Worm (Caenorhabditis elegans) whole organism, L2 larva: ENCODE measurements around the gene srj-40.

ENCODE experiments used
- F13H6.1 ChIP-seq: sonication (generic microtip); optimal IDR thresholded peaks from 2 replicates; lab custom pipeline; 2016; ENCODE audit warnings: missing genetic modification characterization, missing compliant biosample characterization
- R02D3.7 ChIP-seq: fragments of 150-350 bp; optimal IDR thresholded peaks from 2 replicates; lab custom pipeline; 2014; ENCODE audit warnings: missing biosample characterization, missing genetic modification characterization
- Y55F3AM.14 ChIP-seq: fragments of 200-800 bp; sonication (Bioruptor generic); optimal IDR thresholded peaks from 2 replicates; lab custom pipeline; 2018; ENCODE audit warnings: mild to moderate bottlenecking, missing genetic modification characterization, missing compliant biosample characterization
- ZK546.5 ChIP-seq: sonication (generic microtip); optimal IDR thresholded peaks from 2 replicates; lab custom pipeline; 2017; ENCODE audit warnings: missing biosample characterization, missing genetic modification characterization
- alr-1 ChIP-seq: fragments of 150-350 bp; optimal IDR thresholded peaks from 2 replicates; lab custom pipeline; 2014; ENCODE audit warnings: missing biosample characterization, missing genetic modification characterization
- ama-1 ChIP-seq: fragments of 150-350 bp; optimal IDR thresholded peaks from 2 replicates; lab custom pipeline; 2018; ENCODE audit warnings: inconsistent platforms
- blmp-1 ChIP-seq: sonication (generic microtip); optimal IDR thresholded peaks from 2 replicates; lab custom pipeline; 2017; ENCODE audit warnings: missing genetic modification characterization, mild to moderate bottlenecking, missing compliant biosample characterization, antibody characterized with exemption, moderate library complexity; ENCODE audit not compliant: insufficient read depth
- ceh-82 ChIP-seq: fragments of 150-350 bp; optimal IDR thresholded peaks from 2 replicates; lab custom pipeline; 2014; ENCODE audit warnings: missing biosample characterization, missing genetic modification characterization
- crh-2 ChIP-seq: sonication (generic microtip); optimal IDR thresholded peaks from 2 replicates; lab custom pipeline; 2017; ENCODE audit warnings: missing biosample characterization, missing genetic modification characterization
- dmd-4 ChIP-seq: sonication (generic microtip); optimal IDR thresholded peaks from 2 replicates; lab custom pipeline; 2017; ENCODE audit warnings: missing biosample characterization, missing genetic modification characterization
- egl-27 ChIP-seq: sonication (generic microtip); optimal IDR thresholded peaks from 3 replicates; lab custom pipeline; 2017; ENCODE audit warnings: missing biosample characterization, missing genetic modification reagents, missing genetic modification characterization
- elt-3 ChIP-seq: sonication (generic microtip); optimal IDR thresholded peaks from 2 replicates; lab custom pipeline; 2017; ENCODE audit warnings: missing biosample characterization, missing genetic modification characterization
- gmeb-1 ChIP-seq: fragments of 150-350 bp; optimal IDR thresholded peaks from 2 replicates; lab custom pipeline; 2014; ENCODE audit warnings: missing biosample characterization, missing genetic modification characterization
- lin-11 ChIP-seq: fragments of 150-350 bp; sonication (generic microtip); optimal IDR thresholded peaks from 2 replicates; lab custom pipeline; 2014; ENCODE audit warnings: missing biosample characterization, missing genetic modification characterization, inconsistent platforms, mixed read lengths
- lsy-2 ChIP-seq, 2 experiments: fragments of 150-350 bp in 1 of 2; sonication (generic microtip) in 1 of 2; optimal IDR thresholded peaks; 2 replicates each; lab custom pipeline; 2014 to 2017; ENCODE audit warnings: missing biosample characterization in 2 of 2, missing genetic modification characterization in 2 of 2
- mab-5 ChIP-seq: fragments of 150-350 bp; optimal IDR thresholded peaks from 2 replicates; lab custom pipeline; 2014; ENCODE audit warnings: missing biosample characterization, missing genetic modification characterization
- mdl-1 ChIP-seq, 2 experiments: fragments of 150-350 bp in 1 of 2; sonication (generic microtip) in 1 of 2; optimal IDR thresholded peaks; 2 replicates each; lab custom pipeline; 2017; ENCODE audit warnings: missing biosample characterization in 2 of 2, missing genetic modification characterization in 2 of 2
- nhr-10 ChIP-seq: sonication (generic microtip); optimal IDR thresholded peaks from 2 replicates; lab custom pipeline; 2017; ENCODE audit warnings: missing biosample characterization, missing genetic modification characterization
- nhr-12 ChIP-seq: fragments of 150-350 bp; optimal IDR thresholded peaks from 2 replicates; lab custom pipeline; 2014; ENCODE audit warnings: missing biosample characterization, missing genetic modification characterization
- nhr-129 ChIP-seq: fragments of 150-350 bp; optimal IDR thresholded peaks from 2 replicates; lab custom pipeline; 2014; ENCODE audit warnings: missing biosample characterization, missing genetic modification characterization
- nhr-21 ChIP-seq: fragments of 150-350 bp; optimal IDR thresholded peaks from 2 replicates; lab custom pipeline; 2014; ENCODE audit warnings: missing biosample characterization, missing genetic modification characterization
- nhr-23 ChIP-seq: fragments of 150-350 bp; optimal IDR thresholded peaks from 2 replicates; lab custom pipeline; 2014; ENCODE audit warnings: missing biosample characterization, missing genetic modification reagents, missing genetic modification characterization
- nhr-237 ChIP-seq: fragments of 150-350 bp; optimal IDR thresholded peaks from 2 replicates; lab custom pipeline; 2014; ENCODE audit warnings: missing biosample characterization, missing genetic modification characterization
- nhr-25 ChIP-seq: fragments of 150-350 bp; sonication (generic microtip); optimal IDR thresholded peaks from 3 replicates; lab custom pipeline; 2014; ENCODE audit warnings: missing biosample characterization, missing genetic modification characterization
- nhr-77 ChIP-seq: fragments of 150-350 bp; optimal IDR thresholded peaks from 2 replicates; lab custom pipeline; 2014; ENCODE audit warnings: missing biosample characterization, missing genetic modification characterization
- peb-1 ChIP-seq: fragments of 150-350 bp; optimal IDR thresholded peaks from 2 replicates; lab custom pipeline; 2014; ENCODE audit warnings: missing biosample characterization, missing genetic modification characterization
- sem-4 ChIP-seq: fragments of 150-350 bp; optimal IDR thresholded peaks from 2 replicates; lab custom pipeline; 2014; ENCODE audit warnings: missing biosample characterization, missing genetic modification reagents, missing genetic modification characterization
- skn-1 ChIP-seq: sonication (generic microtip); optimal IDR thresholded peaks from 2 replicates; lab custom pipeline; 2017; ENCODE audit warnings: missing biosample characterization, missing genetic modification characterization
- sma-9 ChIP-seq, 2 experiments: fragments of 150-350 bp in 1 of 2; sonication (generic microtip) in 1 of 2; optimal IDR thresholded peaks; 2 replicates each; lab custom pipeline; 2014 to 2016; ENCODE audit warnings: missing genetic modification characterization in 2 of 2, mild to moderate bottlenecking in 1 of 2, missing biosample characterization in 1 of 2, missing compliant biosample characterization in 1 of 2, missing genetic modification reagents in 1 of 2, moderate library complexity in 1 of 2
- snpc-4 ChIP-seq: fragments of 150-350 bp; optimal IDR thresholded peaks from 2 replicates; lab custom pipeline; 2014; ENCODE audit warnings: missing biosample characterization, missing genetic modification characterization
- unc-62 ChIP-seq: fragments of 150-350 bp; optimal IDR thresholded peaks from 2 replicates; lab custom pipeline; 2014; ENCODE audit warnings: missing biosample characterization, missing genetic modification reagents, missing genetic modification characterization
- zag-1 ChIP-seq: fragments of 150-350 bp; optimal IDR thresholded peaks from 2 replicates; lab custom pipeline; 2014; ENCODE audit warnings: missing biosample characterization, missing genetic modification characterization
- ztf-1 ChIP-seq: fragments of 200-800 bp; sonication (Bioruptor generic); conservative IDR thresholded peaks from 2 replicates; pipeline ENCODE4 v1.3.6; 2022; ENCODE audit warnings: missing genetic modification characterization, missing compliant biosample characterization
- ztf-11 ChIP-seq: sonication (generic microtip); optimal IDR thresholded peaks from 2 replicates; lab custom pipeline; 2017; ENCODE audit warnings: missing biosample characterization, missing genetic modification characterization
- ztf-4 ChIP-seq: fragments of 150-350 bp; optimal IDR thresholded peaks from 2 replicates; lab custom pipeline; 2014; ENCODE audit warnings: missing biosample characterization, missing genetic modification characterization

The srj-40 gene

ce11 chrV:4101567-4101966 lies at the start of gene srj-40:
TSS of gene srj-40 (plus strand) at chrV:4101867.
- TF ChIP-seq lin-11 (tag; lab: Kevin White, UChicago) (no peak), F13H6.1 (tag; lab: Kevin White, UChicago) (no peak), egl-27 (tag; lab: Kevin White, UChicago) (no peak), nhr-10 (no peak), gmeb-1 (no peak), Y55F3AM.14 (GFP tag; lab: Kevin White, UChicago) (no peak), zag-1 (no peak), ama-1 (no peak), blmp-1 (tag; lab: Kevin White, UChicago) (no peak), elt-3 (no peak), peb-1 (tag; lab: Kevin White, UChicago) (no peak)

- TF ChIP-seq ztf-11 (no peak), nhr-25 (tag; lab: Kevin White, UChicago) (no peak), alr-1 (tag; lab: Kevin White, UChicago) (no peak), nhr-129 (tag; lab: Kevin White, UChicago) (no peak), peb-1 (tag; lab: Kevin White, UChicago) (no peak), sma-9 (GFP tag; optimal IDR thresholded peaks at IDR 0.05; lab: Kevin White, UChicago) (no peak), sma-9 (tag; optimal IDR thresholded peaks at IDR 0.05; lab: Kevin White, UChicago) (no peak), dmd-4 (tag; lab: Kevin White, UChicago) (no peak), crh-2 (tag; lab: Kevin White, UChicago) (no peak), snpc-4 (no peak), nhr-77 (tag; lab: Kevin White, UChicago) (no peak), elt-3 (no peak), ztf-4 (tag; lab: Kevin White, UChicago) (no peak), Y55F3AM.14 (GFP tag; lab: Kevin White, UChicago) (no peak), F13H6.1 (tag; lab: Kevin White, UChicago) (no peak), skn-1 (no peak), nhr-12 (tag; lab: Kevin White, UChicago) (no peak), R02D3.7 (no peak), ztf-1 (GFP tag; lab: Robert Waterston, UW) (no peak), ceh-82 (tag; lab: Kevin White, UChicago) (no peak), lsy-2 (tag; optimal IDR thresholded peaks at IDR 0.05; lab: Kevin White, UChicago) (no peak)
Measured at ce11 chrV:4055025-4055424, 46.6 kb upstream of the srj-40 start, which contains the start of gene djr-1.2. TSS of gene djr-1.2 (minus strand) at chrV:4055125.

ce11 chrV:4056203-4056602 lies 45.5 kb upstream of the srj-40 start:
- no peak for TF ChIP-seq unc-62 (GFP tag; lab: Kevin White, UChicago)

ce11 chrV:4063559-4064164 lies 38.0 kb upstream of the srj-40 start:
- TF ChIP-seq gmeb-1: peak; percentile 36
- TF ChIP-seq lsy-2 (tag; optimal IDR thresholded peaks at IDR 0.05; lab: Kevin White, UChicago): peak; percentile 63 to 89

- TF ChIP-seq nhr-21 (tag; lab: Kevin White, UChicago): no peak
- TF ChIP-seq ztf-4 (tag; lab: Kevin White, UChicago): no peak
- TF ChIP-seq sem-4 (tag; lab: Kevin White, UChicago): no peak
- TF ChIP-seq mdl-1 (tag; optimal IDR thresholded peaks at IDR 0.05; lab: Kevin White, UChicago): no peak
- TF ChIP-seq unc-62 (GFP tag; lab: Kevin White, UChicago): no peak
- no peak for TF ChIP-seq gmeb-1
- no peak for TF ChIP-seq nhr-237 (tag; lab: Kevin White, UChicago)
- TF ChIP-seq mab-5: no peak
- no peak for TF ChIP-seq crh-2 (tag; lab: Kevin White, UChicago)
- no peak for TF ChIP-seq nhr-23
- TF ChIP-seq sma-9 (GFP tag; optimal IDR thresholded peaks at IDR 0.05; lab: Kevin White, UChicago): no peak
- TF ChIP-seq sma-9 (tag; optimal IDR thresholded peaks at IDR 0.05; lab: Kevin White, UChicago): no peak
- no peak for TF ChIP-seq ZK546.5 (tag; lab: Kevin White, UChicago)
Measured at ce11 chrV:4073455-4073854, 28.2 kb upstream of the srj-40 start, which contains the start of gene otpl-2. TSS of gene otpl-2 (plus strand) at chrV:4073755.
